Fruit fly (Drosophila melanogaster) whole organism, embryonic: ENCODE results near the gene CG1703.

Experiments used
- Bgb ChIP-seq: fragments of 200-800 bp; sonication (Bioruptor generic); IDR thresholded peaks from 2 replicates; pipeline ENCODE4 v1.3.6; 2022; ENCODE audit warnings: missing biosample characterization, missing genetic modification characterization; ENCODE audit not compliant: partially characterized antibody
- CG10209 ChIP-seq: fragments of 200-800 bp; sonication (Bioruptor generic); optimal IDR thresholded peaks from 3 replicates; lab custom pipeline; 2017; ENCODE audit warnings: missing biosample characterization, mild to moderate bottlenecking, missing genetic modification characterization, missing genetic modification reagents
- CG1024 ChIP-seq: fragments of 200-800 bp; sonication (Bioruptor generic); IDR thresholded peaks from 2 replicates; pipeline ENCODE4 v1.3.6; 2022; ENCODE audit warnings: missing biosample characterization, missing genetic modification characterization
- CG13123 ChIP-seq: fragments of 200-800 bp; sonication (Bioruptor generic); optimal IDR thresholded peaks from 2 replicates; lab custom pipeline; 2016; ENCODE audit warnings: missing biosample characterization, missing genetic modification characterization
- CG1832 ChIP-seq: fragments of 200-800 bp; sonication (Bioruptor generic); optimal IDR thresholded peaks from 2 replicates; lab custom pipeline; 2017; ENCODE audit warnings: missing biosample characterization, mild to moderate bottlenecking, missing genetic modification characterization, inconsistent platforms
- CG2202 ChIP-seq: fragments of 200-800 bp; sonication (Bioruptor generic); optimal IDR thresholded peaks from 2 replicates; lab custom pipeline; 2018; ENCODE audit warnings: missing biosample characterization, mild to moderate bottlenecking, missing genetic modification characterization
- CG2889 ChIP-seq: fragments of 200-800 bp; sonication (Bioruptor generic); IDR thresholded peaks from 3 replicates; pipeline ENCODE4 v1.3.6; 2022; ENCODE audit warnings: missing biosample characterization, missing genetic modification characterization
- CG30431 ChIP-seq: fragments of 200-800 bp; sonication (Bioruptor generic); optimal IDR thresholded peaks from 2 replicates; lab custom pipeline; 2017; ENCODE audit warnings: missing biosample characterization, missing genetic modification characterization
- CG42726 ChIP-seq: fragments of 200-800 bp; sonication (Bioruptor generic); IDR thresholded peaks from 2 replicates; pipeline ENCODE4 v1.3.6; 2022; ENCODE audit warnings: missing biosample characterization, missing genetic modification characterization; ENCODE audit not compliant: partially characterized antibody
- CG4404 ChIP-seq: fragments of 200-800 bp; sonication (Bioruptor generic); IDR thresholded peaks from 2 replicates; pipeline ENCODE4 v1.3.6; 2022; ENCODE audit warnings: missing biosample characterization, missing genetic modification characterization
- CG4424 ChIP-seq: fragments of 200-800 bp; sonication (Bioruptor generic); optimal IDR thresholded peaks from 3 replicates; lab custom pipeline; 2016; ENCODE audit warnings: missing biosample characterization, missing genetic modification characterization
- CG7987 ChIP-seq: fragments of 200-800 bp; sonication (Bioruptor generic); optimal IDR thresholded peaks from 2 replicates; lab custom pipeline; 2018; ENCODE audit warnings: missing biosample characterization, mild to moderate bottlenecking, missing genetic modification characterization, moderate library complexity
- CG9437 ChIP-seq: fragments of 200-800 bp; sonication (Bioruptor generic); optimal IDR thresholded peaks from 2 replicates; lab custom pipeline; 2018; ENCODE audit warnings: missing biosample characterization, mild to moderate bottlenecking, missing genetic modification characterization
- CG9817 ChIP-seq: fragments of 200-800 bp; sonication (Bioruptor generic); optimal IDR thresholded peaks from 2 replicates; lab custom pipeline; 2018; ENCODE audit warnings: missing biosample characterization, mild to moderate bottlenecking, missing genetic modification characterization, moderate library complexity
- CG9876 ChIP-seq: fragments of 200-800 bp; sonication (Bioruptor generic); optimal IDR thresholded peaks from 2 replicates; lab custom pipeline; 2016; ENCODE audit warnings: missing biosample characterization, missing genetic modification characterization
- E2f2 ChIP-seq: fragments of 200-800 bp; sonication (Bioruptor generic); IDR thresholded peaks from 2 replicates; pipeline ENCODE4 v1.3.6; 2022; ENCODE audit warnings: missing biosample characterization, missing genetic modification characterization
- ERR ChIP-seq: fragments of 200-800 bp; sonication (Bioruptor generic); optimal IDR thresholded peaks from 2 replicates; lab custom pipeline; 2016; ENCODE audit warnings: missing biosample characterization, missing genetic modification characterization
- H2.0 ChIP-seq: fragments of 200-800 bp; sonication (Bioruptor generic); IDR thresholded peaks from 2 replicates; pipeline ENCODE4 v1.3.6; 2022; ENCODE audit warnings: missing biosample characterization, missing genetic modification characterization
- HHEX ChIP-seq: fragments of 200-800 bp; sonication (Bioruptor generic); optimal IDR thresholded peaks from 3 replicates; lab custom pipeline; 2017; ENCODE audit warnings: missing biosample characterization, mild to moderate bottlenecking, missing genetic modification characterization, missing genetic modification reagents
- HLH3B ChIP-seq: fragments of 200-800 bp; sonication (Bioruptor generic); IDR thresholded peaks from 2 replicates; pipeline ENCODE4 v1.3.6; 2022; ENCODE audit warnings: missing biosample characterization, missing genetic modification characterization
- Lhr ChIP-seq: fragments of 200-800 bp; sonication (Bioruptor generic); optimal IDR thresholded peaks from 3 replicates; lab custom pipeline; 2017; ENCODE audit warnings: mild to moderate bottlenecking, missing biosample characterization, missing genetic modification reagents, missing genetic modification characterization
- Nf-YC ChIP-seq: fragments of 200-800 bp; optimal IDR thresholded peaks from 3 replicates; lab custom pipeline; 2019; ENCODE audit warnings: missing biosample characterization, mild to moderate bottlenecking, missing genetic modification characterization, moderate library complexity
- NfI ChIP-seq: fragments of 200-800 bp; sonication (Bioruptor generic); optimal IDR thresholded peaks from 3 replicates; lab custom pipeline; 2018; ENCODE audit warnings: missing biosample characterization, mild to moderate bottlenecking, missing genetic modification characterization, moderate library complexity
- Ptx1 ChIP-seq: fragments of 200-800 bp; sonication (Bioruptor generic); IDR thresholded peaks from 2 replicates; pipeline ENCODE4 v1.3.6; 2022; ENCODE audit warnings: missing biosample characterization, missing genetic modification characterization
- TFAM ChIP-seq: fragments of 200-800 bp; sonication (Bioruptor generic); optimal IDR thresholded peaks from 2 replicates; lab custom pipeline; 2017; ENCODE audit warnings: missing biosample characterization, missing genetic modification characterization, inconsistent platforms
- Taf1 ChIP-seq: fragments of 200-800 bp; sonication (Bioruptor generic); IDR thresholded peaks from 2 replicates; pipeline ENCODE4 v1.3.6; 2022; ENCODE audit warnings: missing biosample characterization, missing genetic modification characterization
- ac ChIP-seq: fragments of 200-800 bp; sonication (Bioruptor generic); optimal IDR thresholded peaks from 3 replicates; lab custom pipeline; 2017; ENCODE audit warnings: missing biosample characterization, mild to moderate bottlenecking, missing genetic modification characterization
- btn ChIP-seq: fragments of 200-800 bp; sonication (Bioruptor generic); optimal IDR thresholded peaks from 2 replicates; lab custom pipeline; 2016; ENCODE audit warnings: missing biosample characterization, missing genetic modification characterization
- cato ChIP-seq: fragments of 200-800 bp; sonication (Bioruptor generic); optimal IDR thresholded peaks from 2 replicates; lab custom pipeline; 2016; ENCODE audit warnings: missing biosample characterization, missing genetic modification characterization, borderline replicate concordance
- caup ChIP-seq: fragments of 200-800 bp; sonication (Bioruptor generic); optimal IDR thresholded peaks from 3 replicates; lab custom pipeline; 2017; ENCODE audit warnings: missing biosample characterization, mild to moderate bottlenecking, missing genetic modification characterization, moderate library complexity; ENCODE audit not compliant: severe bottlenecking
- da ChIP-seq: fragments of 200-800 bp; sonication (Bioruptor generic); optimal IDR thresholded peaks from 2 replicates; lab custom pipeline; 2016; ENCODE audit warnings: missing biosample characterization, missing genetic modification characterization
- ewg ChIP-seq: fragments of 200-800 bp; sonication (Bioruptor generic); optimal IDR thresholded peaks from 3 replicates; lab custom pipeline; 2017; ENCODE audit warnings: mild to moderate bottlenecking, missing biosample characterization, missing genetic modification reagents, missing genetic modification characterization
- fu2 ChIP-seq: fragments of 200-800 bp; sonication (Bioruptor generic); optimal IDR thresholded peaks from 2 replicates; lab custom pipeline; 2016; ENCODE audit warnings: missing biosample characterization, missing genetic modification characterization
- gcm2 ChIP-seq: fragments of 200-800 bp; sonication (Bioruptor generic); optimal IDR thresholded peaks from 2 replicates; lab custom pipeline; 2016; ENCODE audit warnings: missing biosample characterization, missing genetic modification characterization
- gfzf ChIP-seq: fragments of 200-800 bp; sonication (Bioruptor generic); optimal IDR thresholded peaks from 2 replicates; lab custom pipeline; 2016; ENCODE audit warnings: missing biosample characterization, mild to moderate bottlenecking, missing genetic modification characterization, moderate library complexity
- gt ChIP-seq: fragments of 200-800 bp; sonication (Bioruptor generic); IDR thresholded peaks from 2 replicates; pipeline ENCODE4 v1.3.6; 2022; ENCODE audit warnings: missing biosample characterization, missing genetic modification characterization
- hbn ChIP-seq: fragments of 200-800 bp; sonication (Bioruptor generic); IDR thresholded peaks from 2 replicates; pipeline ENCODE4 v1.3.6; 2022; ENCODE audit warnings: missing biosample characterization, missing genetic modification characterization; ENCODE audit not compliant: partially characterized antibody
- her ChIP-seq: fragments of 200-800 bp; sonication (Bioruptor generic); optimal IDR thresholded peaks from 2 replicates; lab custom pipeline; 2016; ENCODE audit warnings: missing biosample characterization, missing genetic modification characterization
- inv ChIP-seq: fragments of 200-800 bp; sonication (Bioruptor generic); IDR thresholded peaks from 2 replicates; pipeline ENCODE4 v1.3.6; 2022; ENCODE audit warnings: missing biosample characterization, missing genetic modification characterization; ENCODE audit not compliant: partially characterized antibody
- ken ChIP-seq: fragments of 200-800 bp; sonication (Bioruptor generic); IDR thresholded peaks from 3 replicates; pipeline ENCODE4 v1.3.6; 2022; ENCODE audit warnings: missing biosample characterization, missing genetic modification characterization
- nerfin-2 ChIP-seq: fragments of 200-800 bp; sonication (Bioruptor generic); IDR thresholded peaks from 2 replicates; pipeline ENCODE4 v1.3.6; 2022; ENCODE audit warnings: missing biosample characterization, missing genetic modification characterization; ENCODE audit not compliant: partially characterized antibody
- nom ChIP-seq: fragments of 200-800 bp; sonication (Bioruptor generic); optimal IDR thresholded peaks from 2 replicates; lab custom pipeline; 2017; ENCODE audit warnings: missing biosample characterization, missing genetic modification characterization, mild to moderate bottlenecking, moderate library complexity, missing genetic modification reagents
- ro ChIP-seq: fragments of 200-800 bp; sonication (Bioruptor generic); IDR thresholded peaks from 2 replicates; pipeline ENCODE4 v1.3.6; 2022; ENCODE audit warnings: missing biosample characterization, missing genetic modification characterization
- sc ChIP-seq, 3 experiments: fragments of >200 bp in 2 of 3; fragments of 200-800 bp in 1 of 3; sonication (Bioruptor generic) in 1 of 3; optimal IDR thresholded peaks; 2 replicates in 2 of 3; 3 replicates in 1 of 3; lab custom pipeline; 2017; ENCODE audit warnings: mild to moderate bottlenecking in 1 of 3, missing biosample characterization in 1 of 3, missing genetic modification characterization in 1 of 3, missing genetic modification reagents in 1 of 3
- sima ChIP-seq: fragments of 200-800 bp; sonication (Bioruptor generic); optimal IDR thresholded peaks from 2 replicates; lab custom pipeline; 2016; ENCODE audit warnings: missing biosample characterization, missing genetic modification characterization
- slbo ChIP-seq: fragments of 200-800 bp; sonication (Bioruptor generic); IDR thresholded peaks from 2 replicates; pipeline ENCODE4 v1.3.6; 2022; ENCODE audit warnings: missing biosample characterization, missing genetic modification characterization
- sna ChIP-seq: fragments of 200-800 bp; sonication (Bioruptor generic); IDR thresholded peaks from 2 replicates; pipeline ENCODE4 v1.3.6; 2022; ENCODE audit warnings: missing biosample characterization, missing genetic modification characterization; ENCODE audit not compliant: partially characterized antibody
- wek ChIP-seq: fragments of 200-800 bp; sonication (Bioruptor generic); optimal IDR thresholded peaks from 3 replicates; lab custom pipeline; 2018; ENCODE audit warnings: missing biosample characterization, mild to moderate bottlenecking, missing genetic modification characterization, moderate library complexity
- z ChIP-seq: fragments of 200-800 bp; sonication (Bioruptor generic); IDR thresholded peaks from 3 replicates; pipeline ENCODE4 v1.3.6; 2022; ENCODE audit warnings: missing biosample characterization, missing genetic modification characterization

CG1703 gene

dm6 chrX:11658181-11658842 lies 46.6 kb downstream of the CG1703 start (continued):
- TF ChIP-seq HLH3B (no peak), Lhr (no peak), Ptx1 (GFP tag; lab: Robert Waterston, UW) (peak; percentile 24; the same call in 1 of the 2 replicates), CG1832 (GFP tag; lab: Kevin White, UChicago) (no peak), CG1024 (GFP tag; lab: Robert Waterston, UW) (no peak), gfzf (GFP tag; lab: Kevin White, UChicago) (no peak), CG9876 (GFP tag; lab: Kevin White, UChicago) (no peak), CG9817 (no peak), CG4404 (GFP tag; lab: Robert Waterston, UW) (no peak), HHEX (peak; percentile 13), H2.0 (GFP tag; lab: Robert Waterston, UW) (no peak), CG7987 (GFP tag; lab: Kevin White, UChicago) (no peak), btn (GFP tag; lab: Kevin White, UChicago) (no peak), Nf-YC (tag; lab: Kevin White, UChicago) (no peak), hbn (GFP tag; lab: Robert Waterston, UW) (no peak), TFAM (GFP tag; lab: Kevin White, UChicago) (no peak), her (GFP tag; lab: Kevin White, UChicago) (no peak), z (GFP tag; lab: Robert Waterston, UW) (no peak), sc (optimal IDR thresholded peaks at IDR 0.05; lab: Kevin White, UChicago) (no peak), sc (GFP tag; optimal IDR thresholded peaks at IDR 0.05; lab: Kevin White, UChicago) (no peak), caup (GFP tag; lab: Kevin White, UChicago) (no peak), fu2 (no peak), sima (GFP tag; lab: Kevin White, UChicago) (no peak), ac (GFP tag; lab: Kevin White, UChicago) (no peak), ewg (GFP tag; lab: Kevin White, UChicago) (peak; percentile 14), CG13123 (no peak), nerfin-2 (GFP tag; lab: Robert Waterston, UW) (no peak), CG42726 (GFP tag; lab: Robert Waterston, UW) (no peak), Bgb (no peak), gcm2 (no peak), ken (no peak), ro (no peak), NfI (no peak), CG30431 (GFP tag; lab: Kevin White, UChicago) (no peak), CG9437 (no peak), CG2202 (tag; lab: Kevin White, UChicago) (no peak), Taf1 (no peak), E2f2 (GFP tag; lab: Robert Waterston, UW) (no peak), da (GFP tag; lab: Kevin White, UChicago) (no peak), slbo (GFP tag; lab: Robert Waterston, UW) (no peak), ERR (GFP tag; lab: Kevin White, UChicago) (no peak), CG10209 (GFP tag; lab: Kevin White, UChicago) (peak; percentile 10), wek (GFP tag; lab: Kevin White, UChicago) (no peak), inv (no peak), gt (GFP tag; lab: Robert Waterston, UW) (no peak), nom (no peak), CG4424 (GFP tag; lab: Kevin White, UChicago) (no peak), sna (GFP tag; lab: Robert Waterston, UW) (no peak), CG2889 (no peak), cato (GFP tag; lab: Kevin White, UChicago) (no peak)
